Worm (Caenorhabditis elegans): ENCODE data around the gene nspc-16.

- TF ChIP-seq hmg-4 (GFP tag; optimal IDR thresholded peaks at IDR 0.05) (no peak), B0310.2 (tag; optimal IDR thresholded peaks at IDR 0.05) (no peak), pes-1 (GFP tag; IDR thresholded peaks at IDR 0.05) (no peak), flt-1 (GFP tag; IDR thresholded peaks at IDR 0.05) (no peak), ama-1 (optimal IDR thresholded peaks at IDR 0.05) (no peak), ceh-36 (tag; optimal IDR thresholded peaks at IDR 0.05) (no peak), ets-7 (tag; optimal IDR thresholded peaks at IDR 0.05) (no peak), hmbx-1 (tag; optimal IDR thresholded peaks at IDR 0.05) (no peak), sea-1 (GFP tag; conservative IDR thresholded peaks at IDR 0.05) (no peak), scrt-1 (GFP tag; IDR thresholded peaks at IDR 0.05) (no peak), ceh-13 (GFP tag; optimal IDR thresholded peaks at IDR 0.05) (no peak), hnd-1 (tag; optimal IDR thresholded peaks at IDR 0.05) (no peak)
Observed at ce11 chrX:14478193-14478592, 45.2 kb upstream of the nspc-16 start.
